Fruit fly (Drosophila melanogaster) whole organism, embryonic: ENCODE results near the gene Ythdf.
A peak's percentile ranks its signal among the peaks of the same experiment; 100 is the strongest.

ENCODE experiments used
- CG11723 ChIP-seq: fragments of 200-800 bp; sonication (Bioruptor generic); optimal IDR thresholded peaks from 2 replicates; lab custom pipeline; 2017; ENCODE audit warnings: missing biosample characterization, mild to moderate bottlenecking, missing genetic modification characterization
- Hmx ChIP-seq: fragments of 200-800 bp; sonication (Bioruptor generic); optimal IDR thresholded peaks from 2 replicates; lab custom pipeline; 2016; ENCODE audit warnings: missing biosample characterization, missing genetic modification characterization
- Side ChIP-seq: fragments of 200-800 bp; sonication (Bioruptor generic); optimal IDR thresholded peaks from 2 replicates; lab custom pipeline; 2016; ENCODE audit warnings: missing biosample characterization, missing genetic modification characterization
- scrt ChIP-seq: fragments of 200-800 bp; sonication (Bioruptor generic); optimal IDR thresholded peaks from 2 replicates; lab custom pipeline; 2018; ENCODE audit warnings: missing biosample characterization, mild to moderate bottlenecking, missing genetic modification characterization, moderate library complexity
- sug ChIP-seq: fragments of 200-800 bp; optimal IDR thresholded peaks from 2 replicates; lab custom pipeline; 2019; ENCODE audit warnings: missing biosample characterization, mild to moderate bottlenecking, missing genetic modification characterization, moderate library complexity
- tin ChIP-seq: fragments of 200-800 bp; sonication (Bioruptor generic); optimal IDR thresholded peaks from 3 replicates; lab custom pipeline; 2016; ENCODE audit warnings: missing biosample characterization, missing genetic modification characterization
- ttk ChIP-seq: fragments of 200-800 bp; sonication (Bioruptor generic); IDR thresholded peaks from 2 replicates; pipeline ENCODE4 v2.1.2; 2022; ENCODE audit warnings: missing biosample characterization, missing genetic modification characterization
- vvl ChIP-seq: fragments of 200-800 bp; sonication (Bioruptor generic); IDR thresholded peaks from 2 replicates; pipeline ENCODE4 v1.3.6; 2022; ENCODE audit warnings: missing biosample characterization, missing genetic modification characterization

DNA sequence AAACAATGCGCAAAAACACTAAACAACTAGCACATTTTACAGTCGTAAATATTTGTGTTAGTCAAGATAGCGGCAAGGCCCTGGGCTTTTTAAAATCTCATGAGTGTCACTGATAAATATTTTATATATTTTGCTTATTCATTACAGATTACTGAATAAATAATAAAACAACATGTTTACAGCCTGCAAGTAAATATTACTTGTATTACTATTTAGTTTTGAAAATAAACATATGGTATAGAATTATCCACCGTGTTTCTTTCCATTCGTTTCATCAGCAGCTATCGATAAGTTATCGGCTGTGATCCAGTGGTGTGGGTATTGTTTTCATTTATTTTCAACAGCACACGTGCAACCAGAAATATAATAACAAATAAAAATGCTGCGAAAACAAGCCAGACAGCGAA, 35.5 kb upstream of the Ythdf start, which contains the start of the genes shams and CG11920:
- no peak for TF ChIP-seq Hmx
- no peak for TF ChIP-seq tin (GFP tag; lab: Kevin White, UChicago)
- peak; percentile 26 for TF ChIP-seq CG11723 (GFP tag; lab: Kevin White, UChicago)
- no peak for TF ChIP-seq vvl (GFP tag; lab: Robert Waterston, UW)
- TF ChIP-seq Side (GFP tag; lab: Kevin White, UChicago) = no peak
- no peak for TF ChIP-seq ttk (GFP tag; lab: Robert Waterston, UW)
- no peak for TF ChIP-seq sug (tag; lab: Kevin White, UChicago)
- TF ChIP-seq scrt (GFP tag; lab: Kevin White, UChicago) = no peak
